Fruit fly (Drosophila melanogaster) whole organism, embryonic: ENCODE data around the gene Rh5.

Experiments
- Antp ChIP-seq: fragments of 200-800 bp; sonication (Bioruptor generic); optimal IDR thresholded peaks from 3 replicates; lab custom pipeline; 2016; ENCODE audit warnings: missing biosample characterization, missing genetic modification characterization
- Atf-2 ChIP-seq: fragments of 200-800 bp; sonication (Bioruptor generic); optimal IDR thresholded peaks from 2 replicates; lab custom pipeline; 2016; ENCODE audit warnings: missing biosample characterization, missing genetic modification characterization
- Atf6 ChIP-seq: fragments of 200-800 bp; sonication (Bioruptor generic); IDR thresholded peaks from 2 replicates; pipeline ENCODE4 v1.3.6; 2022; ENCODE audit warnings: missing biosample characterization, missing genetic modification characterization
- BtbVII ChIP-seq: fragments of 200-800 bp; sonication (Bioruptor generic); optimal IDR thresholded peaks from 3 replicates; lab custom pipeline; 2017; ENCODE audit warnings: missing biosample characterization, mild to moderate bottlenecking, missing genetic modification characterization
- CG10267 ChIP-seq: fragments of 200-800 bp; sonication (Bioruptor generic); optimal IDR thresholded peaks from 2 replicates; lab custom pipeline; 2018; ENCODE audit warnings: missing biosample characterization, mild to moderate bottlenecking, missing genetic modification characterization, moderate library complexity
- CG10959 ChIP-seq: fragments of 200-800 bp; sonication (Bioruptor generic); IDR thresholded peaks from 2 replicates; pipeline ENCODE4 v1.3.6; 2022; ENCODE audit warnings: missing biosample characterization, missing genetic modification characterization
- CG11504 ChIP-seq: fragments of 200-800 bp; sonication (Bioruptor generic); optimal IDR thresholded peaks from 3 replicates; lab custom pipeline; 2019; ENCODE audit warnings: missing biosample characterization, mild to moderate bottlenecking, missing genetic modification characterization, moderate library complexity
- CG12104 ChIP-seq: fragments of 200-800 bp; sonication (Bioruptor generic); optimal IDR thresholded peaks from 3 replicates; lab custom pipeline; 2016; ENCODE audit warnings: missing biosample characterization, missing genetic modification characterization
- CG12219 ChIP-seq: fragments of 200-800 bp; sonication (Bioruptor generic); optimal IDR thresholded peaks from 3 replicates; lab custom pipeline; 2018; ENCODE audit warnings: missing biosample characterization, mild to moderate bottlenecking, missing genetic modification characterization
- CG12299 ChIP-seq: fragments of 200-800 bp; sonication (Bioruptor generic); optimal IDR thresholded peaks from 2 replicates; lab custom pipeline; 2018; ENCODE audit warnings: missing biosample characterization, mild to moderate bottlenecking, missing genetic modification characterization
- CG16815 ChIP-seq: fragments of 200-800 bp; sonication (Bioruptor generic); optimal IDR thresholded peaks from 3 replicates; lab custom pipeline; 2017; ENCODE audit warnings: missing biosample characterization, mild to moderate bottlenecking, missing genetic modification characterization
- CG17612 ChIP-seq: fragments of 200-800 bp; sonication (Bioruptor generic); IDR thresholded peaks from 2 replicates; pipeline ENCODE4 v1.3.6; 2022; ENCODE audit warnings: missing biosample characterization, missing genetic modification characterization
- CG17912 ChIP-seq: fragments of 200-800 bp; sonication (Bioruptor generic); optimal IDR thresholded peaks from 2 replicates; lab custom pipeline; 2018; ENCODE audit warnings: missing biosample characterization, mild to moderate bottlenecking, missing genetic modification characterization
- CG18764 ChIP-seq: fragments of 200-800 bp; sonication (Bioruptor generic); optimal IDR thresholded peaks from 3 replicates; lab custom pipeline; 2016; ENCODE audit warnings: missing biosample characterization, missing genetic modification characterization
- CG2120 ChIP-seq: fragments of 200-800 bp; sonication (Bioruptor generic); optimal IDR thresholded peaks from 3 replicates; lab custom pipeline; 2016; ENCODE audit warnings: missing biosample characterization, missing genetic modification characterization
- CG2129 ChIP-seq: fragments of 200-800 bp; sonication (Bioruptor generic); IDR thresholded peaks from 2 replicates; pipeline ENCODE4 v1.3.6; 2022; ENCODE audit warnings: missing biosample characterization, missing genetic modification characterization; ENCODE audit not compliant: partially characterized antibody
- CG2678 ChIP-seq: fragments of 200-800 bp; sonication (Bioruptor generic); optimal IDR thresholded peaks from 3 replicates; lab custom pipeline; 2019; ENCODE audit warnings: missing biosample characterization, mild to moderate bottlenecking, missing genetic modification characterization, moderate library complexity
- CG3065 ChIP-seq: fragments of 200-800 bp; sonication (Bioruptor generic); optimal IDR thresholded peaks from 2 replicates; lab custom pipeline; 2016; ENCODE audit warnings: missing biosample characterization, missing genetic modification characterization
- CG31388 ChIP-seq: fragments of 200-800 bp; sonication (Bioruptor generic); optimal IDR thresholded peaks from 2 replicates; lab custom pipeline; 2016; ENCODE audit warnings: missing biosample characterization, missing genetic modification characterization
- CG3163 ChIP-seq: fragments of 200-800 bp; sonication (Bioruptor generic); optimal IDR thresholded peaks from 3 replicates; lab custom pipeline; 2016; ENCODE audit warnings: missing biosample characterization, missing genetic modification characterization
- CG33557 ChIP-seq: fragments of 200-800 bp; sonication (Bioruptor generic); optimal IDR thresholded peaks from 2 replicates; lab custom pipeline; 2019; ENCODE audit warnings: missing biosample characterization, mild to moderate bottlenecking, missing genetic modification characterization, moderate library complexity
- CG34224 ChIP-seq: fragments of 200-800 bp; sonication (Bioruptor generic); IDR thresholded peaks from 3 replicates; pipeline ENCODE4 v1.3.6; 2022; ENCODE audit warnings: missing biosample characterization, missing genetic modification characterization; ENCODE audit not compliant: partially characterized antibody
- CG3726 ChIP-seq: fragments of 200-800 bp; sonication (Bioruptor generic); IDR thresholded peaks from 3 replicates; pipeline ENCODE4, ENCODE4 v1.3.6; 2022; ENCODE audit warnings: missing biosample characterization, missing genetic modification characterization
- CG42726 ChIP-seq: fragments of 200-800 bp; sonication (Bioruptor generic); IDR thresholded peaks from 2 replicates; pipeline ENCODE4 v1.3.6; 2022; ENCODE audit warnings: missing biosample characterization, missing genetic modification characterization; ENCODE audit not compliant: partially characterized antibody
- CG4424 ChIP-seq: fragments of 200-800 bp; sonication (Bioruptor generic); optimal IDR thresholded peaks from 3 replicates; lab custom pipeline; 2016; ENCODE audit warnings: missing biosample characterization, missing genetic modification characterization
- CG6654 ChIP-seq: fragments of 200-800 bp; sonication (Bioruptor generic); optimal IDR thresholded peaks from 2 replicates; lab custom pipeline; 2017; ENCODE audit warnings: missing biosample characterization, mild to moderate bottlenecking, missing genetic modification characterization
- CG8281 ChIP-seq: fragments of 200-800 bp; sonication (Bioruptor generic); optimal IDR thresholded peaks from 2 replicates; lab custom pipeline; 2018; ENCODE audit warnings: missing biosample characterization, mild to moderate bottlenecking, missing genetic modification characterization, moderate library complexity
- CG8290 ChIP-seq, 3 experiments: fragments of 200-800 bp; sonication (Bioruptor generic); optimal IDR thresholded peaks; 2 replicates each; lab custom pipeline; 2016 to 2019; ENCODE audit warnings: missing biosample characterization in 3 of 3, missing genetic modification characterization in 3 of 3, mild to moderate bottlenecking in 2 of 3, moderate library complexity in 1 of 3
- CTCF ChIP-seq: fragments of 200-800 bp; sonication (Bioruptor generic); optimal IDR thresholded peaks from 2 replicates; lab custom pipeline; 2017; ENCODE audit warnings: missing biosample characterization, mild to moderate bottlenecking, missing genetic modification characterization, moderate library complexity
- CkIIα-i1 ChIP-seq: fragments of 200-800 bp; sonication (Bioruptor generic); IDR thresholded peaks from 2 replicates; pipeline ENCODE4 v1.3.6; 2022; ENCODE audit warnings: missing biosample characterization, missing genetic modification characterization
- D ChIP-seq, 2 experiments: fragments of 200-800 bp in 1 of 2; fragments of >200 bp in 1 of 2; sonication (Bioruptor generic) in 1 of 2; optimal IDR thresholded peaks; 2 replicates in 1 of 2; 3 replicates in 1 of 2; lab custom pipeline; 2017; ENCODE audit warnings: mild to moderate bottlenecking in 1 of 2, missing biosample characterization in 1 of 2, missing genetic modification characterization in 1 of 2, missing genetic modification reagents in 1 of 2
- E2f2 ChIP-seq: fragments of 200-800 bp; sonication (Bioruptor generic); IDR thresholded peaks from 2 replicates; pipeline ENCODE4 v1.3.6; 2022; ENCODE audit warnings: missing biosample characterization, missing genetic modification characterization
- Hmr ChIP-seq: fragments of 200-800 bp; sonication (Bioruptor generic); optimal IDR thresholded peaks from 3 replicates; lab custom pipeline; 2017; ENCODE audit warnings: mild to moderate bottlenecking, missing biosample characterization, missing genetic modification reagents, missing genetic modification characterization
- NC2β ChIP-seq: fragments of 200-800 bp; sonication (Bioruptor generic); optimal IDR thresholded peaks from 2 replicates; lab custom pipeline; 2016; ENCODE audit warnings: missing biosample characterization, missing genetic modification characterization
- Ptx1 ChIP-seq: fragments of 200-800 bp; sonication (Bioruptor generic); IDR thresholded peaks from 2 replicates; pipeline ENCODE4 v1.3.6; 2022; ENCODE audit warnings: missing biosample characterization, missing genetic modification characterization
- Taf1 ChIP-seq: fragments of 200-800 bp; sonication (Bioruptor generic); IDR thresholded peaks from 2 replicates; pipeline ENCODE4 v1.3.6; 2022; ENCODE audit warnings: missing biosample characterization, missing genetic modification characterization
- al ChIP-seq: fragments of 200-800 bp; sonication (Bioruptor generic); IDR thresholded peaks from 2 replicates; pipeline ENCODE4 v1.3.6; 2022; ENCODE audit warnings: missing biosample characterization, missing genetic modification characterization
- danr ChIP-seq: fragments of 200-800 bp; sonication (Bioruptor generic); IDR thresholded peaks from 2 replicates; pipeline ENCODE4 v1.3.6; 2022; ENCODE audit warnings: missing biosample characterization, missing genetic modification characterization
- dimm ChIP-seq: fragments of 200-800 bp; sonication (Bioruptor generic); IDR thresholded peaks from 2 replicates; pipeline ENCODE4 v1.3.6; 2022; ENCODE audit warnings: missing biosample characterization, missing genetic modification characterization
- dm ChIP-seq: fragments of 200-800 bp; sonication (Bioruptor generic); optimal IDR thresholded peaks from 3 replicates; lab custom pipeline; 2016; ENCODE audit warnings: missing biosample characterization, missing genetic modification characterization
- dysf ChIP-seq: fragments of 200-800 bp; sonication (Bioruptor generic); IDR thresholded peaks from 3 replicates; pipeline ENCODE4 v1.3.6; 2022; ENCODE audit warnings: missing biosample characterization, missing genetic modification characterization
- fd102C ChIP-seq: fragments of 200-800 bp; sonication (Bioruptor generic); optimal IDR thresholded peaks from 2 replicates; lab custom pipeline; 2018; ENCODE audit warnings: missing biosample characterization, mild to moderate bottlenecking, missing genetic modification characterization, moderate library complexity
- hbn ChIP-seq: fragments of 200-800 bp; sonication (Bioruptor generic); IDR thresholded peaks from 2 replicates; pipeline ENCODE4 v1.3.6; 2022; ENCODE audit warnings: missing biosample characterization, missing genetic modification characterization; ENCODE audit not compliant: partially characterized antibody
- nerfin-1 ChIP-seq: fragments of 200-800 bp; sonication (Bioruptor generic); optimal IDR thresholded peaks from 3 replicates; lab custom pipeline; 2019; ENCODE audit warnings: missing biosample characterization, mild to moderate bottlenecking, missing genetic modification characterization, moderate library complexity
- nom ChIP-seq: fragments of 200-800 bp; sonication (Bioruptor generic); optimal IDR thresholded peaks from 2 replicates; lab custom pipeline; 2017; ENCODE audit warnings: missing biosample characterization, missing genetic modification characterization, mild to moderate bottlenecking, moderate library complexity, missing genetic modification reagents
- psq ChIP-seq: fragments of 200-800 bp; sonication (Bioruptor generic); optimal IDR thresholded peaks from 2 replicates; lab custom pipeline; 2017; ENCODE audit warnings: missing biosample characterization, missing genetic modification characterization
- tap ChIP-seq: fragments of 200-800 bp; optimal IDR thresholded peaks from 3 replicates; lab custom pipeline; 2019; ENCODE audit warnings: missing biosample characterization, mild to moderate bottlenecking, missing genetic modification characterization, moderate library complexity
- tna ChIP-seq: fragments of 200-800 bp; sonication (Bioruptor generic); IDR thresholded peaks from 2 replicates; pipeline ENCODE4 v1.3.6; 2022; ENCODE audit warnings: missing biosample characterization, missing genetic modification characterization; ENCODE audit not compliant: partially characterized antibody
- trh ChIP-seq: fragments of 200-800 bp; sonication (Bioruptor generic); optimal IDR thresholded peaks from 2 replicates; lab custom pipeline; 2016; ENCODE audit warnings: missing biosample characterization, missing genetic modification characterization

Rh5 gene

dm6 chr2L:12004211-12004979 is 3.6 kb upstream of the Rh5 start (continued):
- TF ChIP-seq dysf (GFP tag; lab: Robert Waterston, UW) (no peak), CTCF (GFP tag; lab: Kevin White, UChicago) (no peak), CG3163 (GFP tag; lab: Kevin White, UChicago) (no peak), nerfin-1 (tag; lab: Kevin White, UChicago) (no peak), nom (GFP tag; lab: Kevin White, UChicago) (no peak), CG12299 (tag; lab: Kevin White, UChicago) (peak; percentile 85), trh (GFP tag; lab: Kevin White, UChicago) (peak; percentile 58), dimm (GFP tag; lab: Robert Waterston, UW) (no peak), CG11504 (tag; lab: Kevin White, UChicago) (peak; percentile 72), CG10959 (GFP tag; lab: Robert Waterston, UW) (no peak), Hmr (peak; percentile 78), CkIIα-i1 (GFP tag; lab: Robert Waterston, UW) (no peak), CG8281 (tag; lab: Kevin White, UChicago) (peak; percentile 33), danr (GFP tag; lab: Robert Waterston, UW) (no peak), CG4424 (GFP tag; lab: Kevin White, UChicago) (peak; percentile 41), Atf6 (GFP tag; lab: Robert Waterston, UW) (no peak), CG6654 (GFP tag; lab: Kevin White, UChicago) (peak; percentile 26), hbn (GFP tag; lab: Robert Waterston, UW) (no peak), CG17912 (GFP tag; lab: Kevin White, UChicago) (peak; percentile 75), CG18764 (GFP tag; lab: Kevin White, UChicago) (peak; percentile 39), al (GFP tag; lab: Robert Waterston, UW) (no peak), CG2678 (peak; percentile 73), D (optimal IDR thresholded peaks at IDR 0.05; lab: Kevin White, UChicago) (no peak), D (GFP tag; optimal IDR thresholded peaks at IDR 0.05; lab: Kevin White, UChicago) (peak; percentile 75), CG42726 (GFP tag; lab: Robert Waterston, UW) (no peak), Ptx1 (GFP tag; lab: Robert Waterston, UW) (no peak), CG31388 (GFP tag; lab: Kevin White, UChicago) (no peak), CG12219 (GFP tag; lab: Kevin White, UChicago) (peak; percentile 77), CG16815 (GFP tag; lab: Kevin White, UChicago) (no peak), Taf1 (GFP tag; lab: Robert Waterston, UW) (no peak), CG10267 (tag; lab: Kevin White, UChicago) (peak; percentile 10), CG17612 (no peak), CG3726 (GFP tag; lab: Robert Waterston, UW) (no peak), Atf-2 (GFP tag; lab: Kevin White, UChicago) (peak; percentile 5), Antp (GFP tag; lab: Kevin White, UChicago) (peak; percentile 33), tna (GFP tag; lab: Robert Waterston, UW) (no peak), CG34224 (GFP tag; lab: Robert Waterston, UW) (no peak), NC2β (peak; percentile 70), CG12104 (peak; percentile 62), BtbVII (GFP tag; lab: Kevin White, UChicago) (peak; percentile 74), CG3065 (GFP tag; lab: Kevin White, UChicago) (peak; percentile 85), E2f2 (no peak), CG2120 (GFP tag; lab: Kevin White, UChicago) (peak; percentile 47), CG33557 (GFP tag; lab: Kevin White, UChicago) (peak; percentile 93), CG2129 (GFP tag; lab: Robert Waterston, UW) (no peak), fd102C (GFP tag; lab: Kevin White, UChicago) (peak; percentile 88), tap (tag; lab: Kevin White, UChicago) (peak; percentile 55), psq (GFP tag; lab: Kevin White, UChicago) (peak; percentile 9), CG8290 (GFP tag; optimal IDR thresholded peaks at IDR 0.05; lab: Kevin White, UChicago) (peak; percentile 78), CG8290 (tag; optimal IDR thresholded peaks at IDR 0.05; lab: Kevin White, UChicago) (peak; percentile 63 to 92), dm (GFP tag; lab: Kevin White, UChicago) (no peak)
